In the genomic region with DNA sequence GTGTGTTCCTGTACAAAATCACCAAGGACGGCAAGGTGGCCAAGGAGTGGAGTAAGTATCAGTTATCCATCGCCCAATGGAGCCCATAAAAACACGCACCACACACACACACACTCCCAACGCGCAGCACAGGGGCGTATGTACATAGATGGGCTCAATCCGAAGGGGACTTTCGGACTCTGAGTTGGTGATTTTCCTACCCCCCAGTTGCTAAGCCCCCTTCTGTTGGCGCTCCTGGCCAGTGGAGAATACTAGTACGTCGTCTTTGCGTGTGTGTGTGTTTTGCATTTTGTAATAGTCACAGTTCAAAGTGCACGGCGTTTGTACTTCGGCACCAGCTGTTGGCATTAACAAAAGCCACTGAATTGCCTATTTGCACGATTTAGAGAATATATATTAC, we compare ENCODE assay signal across 1 fruit fly cellular context.
TF ChIP-seq lines count a peak whose summit lies in the region.

No protein-coding gene starts in this region.

TF ChIP-seq in whole organism, embryonic, 481 proteins besides CTCF, POLR2A, EP300 and RAD21 (continued from another document and continues in another):
- TF ChIP-seq Xbp1 (GFP tag; optimal IDR thresholded peaks at IDR 0.05; lab: Kevin White, UChicago) (peak; percentile 86), chinmo (GFP tag; IDR thresholded peaks at IDR 0.05; lab: Robert Waterston, UW; ENCODE audit: partially characterized antibody) (no peak), Dip3 (GFP tag; optimal IDR thresholded peaks at IDR 0.05; lab: Kevin White, UChicago) (peak; percentile 69), Hey (tag; optimal IDR thresholded peaks at IDR 0.05; lab: Kevin White, UChicago) (peak; percentile 60), CG15479 (GFP tag; optimal IDR thresholded peaks at IDR 0.05; lab: Kevin White, UChicago) (no peak), CG3407 (GFP tag; optimal IDR thresholded peaks at IDR 0.05; lab: Kevin White, UChicago) (peak; percentile 26), CG5953 (GFP tag; IDR thresholded peaks at IDR 0.05; lab: Robert Waterston, UW) (peak; percentile 78), CG11456 (GFP tag; IDR thresholded peaks at IDR 0.05; lab: Robert Waterston, UW) (peak; percentile 95), CG17829 (tag; optimal IDR thresholded peaks at IDR 0.05; lab: Kevin White, UChicago) (peak; percentile 71), Six4 (GFP tag; optimal IDR thresholded peaks at IDR 0.05; lab: Kevin White, UChicago) (peak; percentile 63), HHEX (GFP tag; optimal IDR thresholded peaks at IDR 0.05; lab: Kevin White, UChicago) (peak; percentile 80), Stat92E (GFP tag; optimal IDR thresholded peaks at IDR 0.05; lab: Kevin White, UChicago) (no peak), CG11247 (GFP tag; IDR thresholded peaks at IDR 0.05; lab: Robert Waterston, UW) (peak; percentile 84), croc (GFP tag; conservative IDR thresholded peaks at IDR 0.05; lab: Robert Waterston, UW) (peak; percentile 34; the same call in 1 of the 3 replicates), CG8765 (GFP tag; IDR thresholded peaks at IDR 0.05; lab: Robert Waterston, UW) (peak; percentile 69), ase (GFP tag; IDR thresholded peaks at IDR 0.05; lab: Robert Waterston, UW) (peak; percentile 65; the same call in 2 of the 3 replicates), unc-4 (GFP tag; IDR thresholded peaks at IDR 0.05; lab: Robert Waterston, UW; ENCODE audit: partially characterized antibody) (no peak), tin (GFP tag; optimal IDR thresholded peaks at IDR 0.05; lab: Kevin White, UChicago) (peak; percentile 85), CG3163 (GFP tag; optimal IDR thresholded peaks at IDR 0.05; lab: Kevin White, UChicago) (no peak), CG7987 (GFP tag; optimal IDR thresholded peaks at IDR 0.05; lab: Kevin White, UChicago) (peak; percentile 75), Kr (GFP tag; optimal IDR thresholded peaks at IDR 0.05; lab: Kevin White, UChicago) (no peak), CG6765 (GFP tag; optimal IDR thresholded peaks at IDR 0.05; lab: Kevin White, UChicago) (peak; percentile 80), wor (GFP tag; IDR thresholded peaks at IDR 0.05; lab: Robert Waterston, UW) (peak; percentile 29; the same call in 1 of the 2 replicates), CG11695 (GFP tag; IDR thresholded peaks at IDR 0.05; lab: Robert Waterston, UW) (peak; percentile 72; the same call in 1 of the 3 replicates), CG16863 (GFP tag; optimal IDR thresholded peaks at IDR 0.05; lab: Kevin White, UChicago) (peak; percentile 72), otp (GFP tag; IDR thresholded peaks at IDR 0.05; lab: Robert Waterston, UW) (peak; percentile 75; the same call in 2 of the 3 replicates), so (GFP tag; IDR thresholded peaks at IDR 0.05; lab: Robert Waterston, UW) (peak; percentile 62; the same call in 1 of the 3 replicates), CG10321 (GFP tag; IDR thresholded peaks at IDR 0.05; lab: Robert Waterston, UW) (no peak), CG3065 (GFP tag; optimal IDR thresholded peaks at IDR 0.05; lab: Kevin White, UChicago) (peak; percentile 46), PHDP (tag; optimal IDR thresholded peaks at IDR 0.05; lab: Kevin White, UChicago) (peak; percentile 72), CG17328 (GFP tag; IDR thresholded peaks at IDR 0.05; lab: Robert Waterston, UW) (peak; percentile 84), Max (GFP tag; optimal IDR thresholded peaks at IDR 0.05; lab: Kevin White, UChicago) (no peak), tgo (GFP tag; IDR thresholded peaks at IDR 0.05; lab: Robert Waterston, UW) (peak; percentile 79), gce (GFP tag; IDR thresholded peaks at IDR 0.05; lab: Robert Waterston, UW) (peak; percentile 72; the same call in 1 of the 3 replicates), CG13287 (GFP tag; IDR thresholded peaks at IDR 0.05; lab: Robert Waterston, UW; ENCODE audit: partially characterized antibody) (no peak), CG30020 (tag; optimal IDR thresholded peaks at IDR 0.05; lab: Kevin White, UChicago) (no peak), CG11560 (tag; IDR thresholded peaks at IDR 0.05; lab: Robert Waterston, UW) (peak; percentile 42; the same call in 1 of the 3 replicates), CG12104 (GFP tag; optimal IDR thresholded peaks at IDR 0.05; lab: Kevin White, UChicago) (no peak), CG3281 (GFP tag; optimal IDR thresholded peaks at IDR 0.05; lab: Kevin White, UChicago) (peak; percentile 71), Ptx1 (GFP tag; IDR thresholded peaks at IDR 0.05; lab: Robert Waterston, UW) (peak; percentile 86), CG15011 (GFP tag; optimal IDR thresholded peaks at IDR 0.05; lab: Kevin White, UChicago) (peak; percentile 45), CG11723 (GFP tag; optimal IDR thresholded peaks at IDR 0.05; lab: Kevin White, UChicago) (peak; percentile 34), Oli (tag; optimal IDR thresholded peaks at IDR 0.05; lab: Kevin White, UChicago) (peak; percentile 58), vfl (GFP tag; optimal IDR thresholded peaks at IDR 0.05; lab: Kevin White, UChicago) (peak; percentile 37), CG13296 (GFP tag; optimal IDR thresholded peaks at IDR 0.05; lab: Kevin White, UChicago) (peak; percentile 82), shn (GFP tag; optimal IDR thresholded peaks at IDR 0.05; lab: Kevin White, UChicago) (peak; percentile 70), crp (GFP tag; optimal IDR thresholded peaks at IDR 0.05; lab: Kevin White, UChicago) (no peak), sug (tag; optimal IDR thresholded peaks at IDR 0.05; lab: Kevin White, UChicago) (peak; percentile 75), CG12299 (tag; optimal IDR thresholded peaks at IDR 0.05; lab: Kevin White, UChicago) (peak; percentile 70), CG9609 (GFP tag; optimal IDR thresholded peaks at IDR 0.05; lab: Kevin White, UChicago) (peak; percentile 76), Asciz (GFP tag; optimal IDR thresholded peaks at IDR 0.05; lab: Kevin White, UChicago) (peak; percentile 8), pan (optimal IDR thresholded peaks at IDR 0.05; lab: Kevin White, UChicago) (no peak), pan (GFP tag; optimal IDR thresholded peaks at IDR 0.05 in 1 of 2, IDR thresholded peaks at IDR 0.05 in 1 of 2) (peak in 1 of 2 experiments; percentile 81), CG18619 (GFP tag; optimal IDR thresholded peaks at IDR 0.05; lab: Kevin White, UChicago) (peak; percentile 77), Doc3 (GFP tag; IDR thresholded peaks at IDR 0.05; lab: Robert Waterston, UW; ENCODE audit: partially characterized antibody) (no peak), h (optimal IDR thresholded peaks at IDR 0.05; lab: Kevin White, UChicago) (no peak), jumu (GFP tag; optimal IDR thresholded peaks at IDR 0.05; lab: Kevin White, UChicago) (peak; percentile 79), dpn (GFP tag; optimal IDR thresholded peaks at IDR 0.05; lab: Kevin White, UChicago) (peak; percentile 69 to 89), CG8089 (GFP tag; optimal IDR thresholded peaks at IDR 0.05; lab: Kevin White, UChicago) (peak; percentile 58), kni (GFP tag; optimal IDR thresholded peaks at IDR 0.05; lab: Kevin White, UChicago) (no peak), NfI (GFP tag; optimal IDR thresholded peaks at IDR 0.05; lab: Kevin White, UChicago) (peak; percentile 84), CG12236 (GFP tag; optimal IDR thresholded peaks at IDR 0.05; lab: Kevin White, UChicago) (peak; percentile 49), CG17612 (GFP tag; IDR thresholded peaks at IDR 0.05; lab: Robert Waterston, UW) (peak; percentile 58; the same call in 1 of the 2 replicates), CG6654 (GFP tag; optimal IDR thresholded peaks at IDR 0.05; lab: Kevin White, UChicago) (peak; percentile 11), MESR4 (GFP tag; optimal IDR thresholded peaks at IDR 0.05; lab: Kevin White, UChicago) (peak; percentile 32), Hmr (GFP tag; optimal IDR thresholded peaks at IDR 0.05; lab: Kevin White, UChicago) (peak; percentile 79), Blimp-1 (GFP tag; optimal IDR thresholded peaks at IDR 0.05; lab: Kevin White, UChicago) (peak; percentile 64), Tbp (GFP tag; optimal IDR thresholded peaks at IDR 0.05; lab: Kevin White, UChicago) (no peak), tio (GFP tag; optimal IDR thresholded peaks at IDR 0.05; lab: Kevin White, UChicago) (no peak), bcd (GFP tag; optimal IDR thresholded peaks at IDR 0.05; lab: Kevin White, UChicago) (peak; percentile 78), CG7928 (GFP tag; optimal IDR thresholded peaks at IDR 0.05; lab: Kevin White, UChicago) (no peak), kah (GFP tag; optimal IDR thresholded peaks at IDR 0.05; lab: Kevin White, UChicago) (peak; percentile 56), CG7556 (GFP tag; optimal IDR thresholded peaks at IDR 0.05; lab: Kevin White, UChicago) (no peak), CG6854 (GFP tag; optimal IDR thresholded peaks at IDR 0.05; lab: Kevin White, UChicago) (no peak), Trl (optimal IDR thresholded peaks at IDR 0.05; lab: Kevin White, UChicago) (no peak), Trl (GFP tag; optimal IDR thresholded peaks at IDR 0.05; lab: Kevin White, UChicago) (peak; percentile 82), bab2 (GFP tag; optimal IDR thresholded peaks at IDR 0.05; lab: Kevin White, UChicago) (peak; percentile 89), CG7745 (tag; optimal IDR thresholded peaks at IDR 0.05; lab: Kevin White, UChicago) (no peak), D19A (tag; optimal IDR thresholded peaks at IDR 0.05; lab: Kevin White, UChicago) (peak; percentile 18), CG9215 (GFP tag; IDR thresholded peaks at IDR 0.05; lab: Robert Waterston, UW) (peak; percentile 73), org-1 (GFP tag; optimal IDR thresholded peaks at IDR 0.05; lab: Kevin White, UChicago) (peak; percentile 44), GATAe (GFP tag; conservative IDR thresholded peaks at IDR 0.05; lab: Robert Waterston, UW) (no peak), CG14965 (GFP tag; optimal IDR thresholded peaks at IDR 0.05; lab: Kevin White, UChicago; ENCODE audit: borderline replicate concordance) (no peak), Opbp (GFP tag; IDR thresholded peaks at IDR 0.05; lab: Robert Waterston, UW; ENCODE audit: partially characterized antibody) (no peak), Dbx (GFP tag; IDR thresholded peaks at IDR 0.05; lab: Robert Waterston, UW) (peak; percentile 79), mirr (GFP tag; optimal IDR thresholded peaks at IDR 0.05; lab: Kevin White, UChicago) (peak; percentile 87), MBD-R2 (GFP tag; IDR thresholded peaks at IDR 0.05; lab: Robert Waterston, UW) (peak; percentile 59; the same call in 1 of the 2 replicates), amos (GFP tag; IDR thresholded peaks at IDR 0.05; lab: Robert Waterston, UW; ENCODE audit: partially characterized antibody) (no peak), inv (GFP tag; IDR thresholded peaks at IDR 0.05; lab: Robert Waterston, UW; ENCODE audit: partially characterized antibody) (no peak), mam (GFP tag; optimal IDR thresholded peaks at IDR 0.05; lab: Kevin White, UChicago) (peak; percentile 74), CG14441 (GFP tag; IDR thresholded peaks at IDR 0.05; lab: Robert Waterston, UW) (peak; percentile 80), bowl (GFP tag; IDR thresholded peaks at IDR 0.05; lab: Robert Waterston, UW) (peak; percentile 74), CG10431 (GFP tag; optimal IDR thresholded peaks at IDR 0.05; lab: Kevin White, UChicago) (no peak), Rfx (GFP tag; IDR thresholded peaks at IDR 0.05; lab: Robert Waterston, UW) (peak; percentile 95), knrl (GFP tag; IDR thresholded peaks at IDR 0.05; lab: Robert Waterston, UW; ENCODE audit: partially characterized antibody) (no peak), zen (tag; optimal IDR thresholded peaks at IDR 0.05; lab: Kevin White, UChicago) (no peak), br (optimal IDR thresholded peaks at IDR 0.05; lab: Kevin White, UChicago) (no peak), chm (GFP tag; IDR thresholded peaks at IDR 0.05; lab: Robert Waterston, UW) (peak; percentile 81), CG12769 (tag; optimal IDR thresholded peaks at IDR 0.05; lab: Kevin White, UChicago) (peak; percentile 92), bigmax (GFP tag; optimal IDR thresholded peaks at IDR 0.05; lab: Kevin White, UChicago) (no peak), disco-r (GFP tag; optimal IDR thresholded peaks at IDR 0.05; lab: Kevin White, UChicago) (no peak), CG14014 (GFP tag; IDR thresholded peaks at IDR 0.05; lab: Robert Waterston, UW) (peak; percentile 89), grn (GFP tag; optimal IDR thresholded peaks at IDR 0.05; lab: Kevin White, UChicago) (no peak), lmd (GFP tag; IDR thresholded peaks at IDR 0.05; lab: Robert Waterston, UW) (peak; percentile 83), hb (GFP tag; IDR thresholded peaks at IDR 0.05; lab: Robert Waterston, UW; ENCODE audit: partially characterized antibody) (no peak), CG10565 (GFP tag; optimal IDR thresholded peaks at IDR 0.05; lab: Kevin White, UChicago) (no peak), caup (GFP tag; optimal IDR thresholded peaks at IDR 0.05; lab: Kevin White, UChicago; ENCODE audit: severe bottlenecking) (peak; percentile 80), TFAM (GFP tag; optimal IDR thresholded peaks at IDR 0.05; lab: Kevin White, UChicago) (no peak), nmo (GFP tag; optimal IDR thresholded peaks at IDR 0.05; lab: Kevin White, UChicago) (peak; percentile 33), CG32772 (GFP tag; IDR thresholded peaks at IDR 0.05; lab: Robert Waterston, UW) (peak; percentile 78), gsb (GFP tag; IDR thresholded peaks at IDR 0.05; lab: Robert Waterston, UW) (peak; percentile 70), CrebB (tag; optimal IDR thresholded peaks at IDR 0.05; lab: Kevin White, UChicago) (peak; percentile 62), CG10209 (GFP tag; optimal IDR thresholded peaks at IDR 0.05; lab: Kevin White, UChicago) (peak; percentile 70), Rx (GFP tag; IDR thresholded peaks at IDR 0.05; lab: Robert Waterston, UW) (peak; percentile 83), slbo (GFP tag; IDR thresholded peaks at IDR 0.05; lab: Robert Waterston, UW) (peak; percentile 95), Gsc (GFP tag; IDR thresholded peaks at IDR 0.05; lab: Robert Waterston, UW) (no peak), sqz (GFP tag; optimal IDR thresholded peaks at IDR 0.05; lab: Kevin White, UChicago) (no peak), run (tag; optimal IDR thresholded peaks at IDR 0.05; lab: Kevin White, UChicago) (no peak), Sry-δ (GFP tag; optimal IDR thresholded peaks at IDR 0.05; lab: Kevin White, UChicago) (no peak), Sin3A (optimal IDR thresholded peaks at IDR 0.05; lab: Kevin White, UChicago) (no peak), CG31365 (tag; optimal IDR thresholded peaks at IDR 0.05; lab: Kevin White, UChicago) (peak; percentile 4), Spps (tag; optimal IDR thresholded peaks at IDR 0.05; lab: Kevin White, UChicago) (no peak), ewg (GFP tag; optimal IDR thresholded peaks at IDR 0.05; lab: Kevin White, UChicago) (peak; percentile 59), scrt (GFP tag; optimal IDR thresholded peaks at IDR 0.05; lab: Kevin White, UChicago) (peak; percentile 40), tup (GFP tag; optimal IDR thresholded peaks at IDR 0.05; lab: Kevin White, UChicago) (no peak), CG2712 (tag; optimal IDR thresholded peaks at IDR 0.05; lab: Kevin White, UChicago) (peak; percentile 69)
